Worm (Caenorhabditis elegans) whole organism, midembryonic: Measurements from ENCODE around the gene nnt-1.

Experiments
- cog-1 ChIP-seq: sonication (generic microtip); optimal IDR thresholded peaks from 2 replicates; lab custom pipeline; 2016; ENCODE audit warnings: missing genetic modification characterization, missing compliant biosample characterization
- flt-1 ChIP-seq: fragments of 200-800 bp; sonication (Bioruptor generic); IDR thresholded peaks from 2 replicates; pipeline ENCODE4 v1.3.6; 2022; ENCODE audit warnings: missing genetic modification characterization, missing compliant biosample characterization
- med-1 ChIP-seq: sonication (generic microtip); optimal IDR thresholded peaks from 2 replicates; lab custom pipeline; 2017; ENCODE audit warnings: missing genetic modification characterization, mild to moderate bottlenecking, missing compliant biosample characterization, antibody characterized with exemption, missing genetic modification reagents; ENCODE audit not compliant: insufficient read depth
- ref-1 ChIP-seq: fragments of 200-800 bp; sonication (Bioruptor generic); conservative IDR thresholded peaks from 2 replicates; pipeline ENCODE4 v1.3.6; 2022; ENCODE audit warnings: missing genetic modification reagents, missing genetic modification characterization, missing compliant biosample characterization
- ztf-23 ChIP-seq: fragments of 200-800 bp; sonication (Bioruptor generic); IDR thresholded peaks from 2 replicates; pipeline ENCODE4 v1.3.6; 2022; ENCODE audit warnings: missing genetic modification reagents, missing genetic modification characterization, missing compliant biosample characterization
- ztf-29 ChIP-seq: fragments of 200-800 bp; sonication (Bioruptor generic); IDR thresholded peaks from 2 replicates; pipeline ENCODE4 v1.3.6; 2022; ENCODE audit warnings: missing genetic modification reagents, missing genetic modification characterization, missing compliant biosample characterization

DNA sequence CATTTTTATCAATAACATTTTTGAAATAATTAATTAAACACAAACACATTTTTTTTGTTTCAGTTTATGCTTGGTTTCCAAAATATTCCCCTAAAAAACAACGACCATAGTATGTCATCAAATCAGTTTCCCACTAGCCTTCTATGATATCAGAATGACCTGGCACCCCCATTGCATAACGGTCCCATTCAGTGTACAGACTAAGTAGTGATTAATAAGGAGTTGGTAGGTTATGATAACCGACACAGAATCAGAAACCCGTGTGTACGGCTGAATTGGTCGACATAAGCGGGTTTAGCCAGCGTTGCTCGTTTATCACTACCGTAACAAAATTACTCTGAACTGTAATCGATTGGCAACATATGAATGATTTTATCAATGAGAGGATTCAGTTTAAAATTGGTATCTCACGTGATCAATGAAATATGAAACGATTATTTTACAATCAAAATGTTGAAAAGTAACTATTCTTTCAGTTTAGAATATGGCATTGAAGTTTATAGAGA, 35.4 kb downstream of the nnt-1 start:
- TF ChIP-seq ztf-29 (no peak), cog-1 (tag; lab: Kevin White, UChicago) (no peak), flt-1 (GFP tag; lab: Robert Waterston, UW) (no peak), med-1 (GFP tag; lab: Kevin White, UChicago) (no peak), ref-1 (GFP tag; lab: Robert Waterston, UW) (no peak), ztf-23 (GFP tag; lab: Robert Waterston, UW) (no peak)
